Fruit fly (Drosophila melanogaster) whole organism, embryonic: ENCODE data around the gene CG46304.
A peak's percentile ranks its signal among the peaks of the same experiment; 100 is the strongest.

Experiments used
- Blimp-1 ChIP-seq: fragments of 200-800 bp; sonication (Bioruptor generic); optimal IDR thresholded peaks from 3 replicates; lab custom pipeline; 2018; ENCODE audit warnings: missing biosample characterization, missing genetic modification characterization, mild to moderate bottlenecking, moderate library complexity, missing genetic modification reagents
- CG1024 ChIP-seq: fragments of 200-800 bp; sonication (Bioruptor generic); IDR thresholded peaks from 2 replicates; pipeline ENCODE4 v1.3.6; 2022; ENCODE audit warnings: missing biosample characterization, missing genetic modification characterization
- CG11085 ChIP-seq: fragments of 200-800 bp; sonication (Bioruptor generic); IDR thresholded peaks from 2 replicates; pipeline ENCODE4 v1.3.6; 2022; ENCODE audit warnings: missing biosample characterization, missing genetic modification characterization
- CG12104 ChIP-seq: fragments of 200-800 bp; sonication (Bioruptor generic); optimal IDR thresholded peaks from 3 replicates; lab custom pipeline; 2016; ENCODE audit warnings: missing biosample characterization, missing genetic modification characterization
- CG1233 ChIP-seq: fragments of 200-800 bp; sonication (Bioruptor generic); optimal IDR thresholded peaks from 4 replicates; lab custom pipeline; 2018; ENCODE audit warnings: missing biosample characterization, mild to moderate bottlenecking, missing genetic modification characterization
- CG13123 ChIP-seq: fragments of 200-800 bp; sonication (Bioruptor generic); optimal IDR thresholded peaks from 2 replicates; lab custom pipeline; 2016; ENCODE audit warnings: missing biosample characterization, missing genetic modification characterization
- CG13775 ChIP-seq: fragments of 200-800 bp; sonication (Bioruptor generic); optimal IDR thresholded peaks from 3 replicates; lab custom pipeline; 2017; ENCODE audit warnings: missing biosample characterization, mild to moderate bottlenecking, missing genetic modification characterization
- CG17829 ChIP-seq: fragments of 200-800 bp; optimal IDR thresholded peaks from 2 replicates; lab custom pipeline; 2019; ENCODE audit warnings: missing biosample characterization, mild to moderate bottlenecking, missing genetic modification characterization, moderate library complexity
- CG1832 ChIP-seq: fragments of 200-800 bp; sonication (Bioruptor generic); optimal IDR thresholded peaks from 2 replicates; lab custom pipeline; 2017; ENCODE audit warnings: missing biosample characterization, mild to moderate bottlenecking, missing genetic modification characterization, inconsistent platforms
- CG2202 ChIP-seq: fragments of 200-800 bp; sonication (Bioruptor generic); optimal IDR thresholded peaks from 2 replicates; lab custom pipeline; 2018; ENCODE audit warnings: missing biosample characterization, mild to moderate bottlenecking, missing genetic modification characterization
- CG31365 ChIP-seq: fragments of 200-800 bp; sonication (Bioruptor generic); optimal IDR thresholded peaks from 2 replicates; lab custom pipeline; 2018; ENCODE audit warnings: missing biosample characterization, mild to moderate bottlenecking, missing genetic modification characterization
- CG31388 ChIP-seq: fragments of 200-800 bp; sonication (Bioruptor generic); optimal IDR thresholded peaks from 2 replicates; lab custom pipeline; 2016; ENCODE audit warnings: missing biosample characterization, missing genetic modification characterization
- CG31441 ChIP-seq: fragments of 200-800 bp; sonication (Bioruptor generic); IDR thresholded peaks from 2 replicates; pipeline ENCODE4 v1.3.6; 2022; ENCODE audit warnings: missing biosample characterization, missing genetic modification characterization
- CG3163 ChIP-seq: fragments of 200-800 bp; sonication (Bioruptor generic); optimal IDR thresholded peaks from 3 replicates; lab custom pipeline; 2016; ENCODE audit warnings: missing biosample characterization, missing genetic modification characterization
- CG32532 ChIP-seq: fragments of 200-800 bp; sonication (Bioruptor generic); IDR thresholded peaks from 2 replicates; pipeline ENCODE4 v1.3.6; 2022; ENCODE audit warnings: missing biosample characterization, missing genetic modification characterization
- CG6654 ChIP-seq: fragments of 200-800 bp; sonication (Bioruptor generic); optimal IDR thresholded peaks from 2 replicates; lab custom pipeline; 2017; ENCODE audit warnings: missing biosample characterization, mild to moderate bottlenecking, missing genetic modification characterization
- CG6689 ChIP-seq: fragments of 200-800 bp; sonication (Bioruptor generic); IDR thresholded peaks from 2 replicates; pipeline ENCODE4 v1.3.6; 2022; ENCODE audit warnings: missing biosample characterization, missing genetic modification characterization
- CG8924 ChIP-seq: fragments of 200-800 bp; optimal IDR thresholded peaks from 3 replicates; lab custom pipeline; 2019; ENCODE audit warnings: missing biosample characterization, mild to moderate bottlenecking, missing genetic modification characterization, moderate library complexity
- CG9215 ChIP-seq: fragments of 200-800 bp; sonication (Bioruptor generic); IDR thresholded peaks from 2 replicates; pipeline ENCODE4 v1.3.6; 2022; ENCODE audit warnings: missing biosample characterization, missing genetic modification characterization
- CoRest ChIP-seq: fragments of 200-800 bp; sonication (Bioruptor generic); optimal IDR thresholded peaks from 3 replicates; lab custom pipeline; 2018; ENCODE audit warnings: missing biosample characterization, mild to moderate bottlenecking, missing genetic modification characterization, moderate library complexity
- D19B ChIP-seq: fragments of 200-800 bp; sonication (Bioruptor generic); optimal IDR thresholded peaks from 2 replicates; lab custom pipeline; 2017; ENCODE audit warnings: missing biosample characterization, mild to moderate bottlenecking, missing genetic modification characterization
- Doc3 ChIP-seq: fragments of 200-800 bp; sonication (Bioruptor generic); IDR thresholded peaks from 3 replicates; pipeline ENCODE4 v1.3.6; 2022; ENCODE audit warnings: missing biosample characterization, missing genetic modification characterization; ENCODE audit not compliant: partially characterized antibody
- Hey ChIP-seq: fragments of 200-800 bp; sonication (Bioruptor generic); optimal IDR thresholded peaks from 3 replicates; lab custom pipeline; 2018; ENCODE audit warnings: missing biosample characterization, mild to moderate bottlenecking, missing genetic modification characterization
- Hmr ChIP-seq: fragments of 200-800 bp; sonication (Bioruptor generic); optimal IDR thresholded peaks from 3 replicates; lab custom pipeline; 2017; ENCODE audit warnings: mild to moderate bottlenecking, missing biosample characterization, missing genetic modification reagents, missing genetic modification characterization
- Hr3 ChIP-seq: fragments of 200-800 bp; sonication (Bioruptor generic); optimal IDR thresholded peaks from 3 replicates; lab custom pipeline; 2016; ENCODE audit warnings: missing biosample characterization, missing genetic modification characterization
- Lhr ChIP-seq: fragments of 200-800 bp; sonication (Bioruptor generic); optimal IDR thresholded peaks from 3 replicates; lab custom pipeline; 2017; ENCODE audit warnings: mild to moderate bottlenecking, missing biosample characterization, missing genetic modification reagents, missing genetic modification characterization
- Ravus ChIP-seq: fragments of 200-800 bp; sonication (Bioruptor generic); IDR thresholded peaks from 2 replicates; pipeline ENCODE4 v1.3.6; 2022; ENCODE audit warnings: missing biosample characterization, missing genetic modification characterization
- abd-A ChIP-seq: fragments of 200-800 bp; sonication (Bioruptor generic); optimal IDR thresholded peaks from 3 replicates; lab custom pipeline; 2019; ENCODE audit warnings: missing biosample characterization, mild to moderate bottlenecking, missing genetic modification characterization, moderate library complexity
- ara ChIP-seq: fragments of 200-800 bp; sonication (Bioruptor generic); IDR thresholded peaks from 2 replicates; pipeline ENCODE4 v1.3.6; 2022; ENCODE audit warnings: missing biosample characterization, missing genetic modification characterization
- bcd ChIP-seq: fragments of 200-800 bp; sonication (Bioruptor generic); optimal IDR thresholded peaks from 2 replicates; lab custom pipeline; 2017; ENCODE audit warnings: missing biosample characterization, mild to moderate bottlenecking, missing genetic modification characterization
- br ChIP-seq: fragments of >200 bp; optimal IDR thresholded peaks from 2 replicates; lab custom pipeline; 2017
- chm ChIP-seq: fragments of 200-800 bp; sonication (Bioruptor generic); IDR thresholded peaks from 2 replicates; pipeline ENCODE4 v1.3.6; 2022; ENCODE audit warnings: missing biosample characterization, missing genetic modification characterization
- da ChIP-seq: fragments of 200-800 bp; sonication (Bioruptor generic); optimal IDR thresholded peaks from 2 replicates; lab custom pipeline; 2016; ENCODE audit warnings: missing biosample characterization, missing genetic modification characterization
- dysf ChIP-seq: fragments of 200-800 bp; sonication (Bioruptor generic); IDR thresholded peaks from 3 replicates; pipeline ENCODE4 v1.3.6; 2022; ENCODE audit warnings: missing biosample characterization, missing genetic modification characterization
- esg ChIP-seq: fragments of 200-800 bp; sonication (Bioruptor generic); conservative IDR thresholded peaks from 2 replicates; pipeline ENCODE4 v1.3.6; 2022; ENCODE audit warnings: missing biosample characterization, missing genetic modification characterization
- fru ChIP-seq: fragments of >200 bp; optimal IDR thresholded peaks from 2 replicates; lab custom pipeline; 2017
- gfzf ChIP-seq: fragments of 200-800 bp; sonication (Bioruptor generic); optimal IDR thresholded peaks from 2 replicates; lab custom pipeline; 2016; ENCODE audit warnings: missing biosample characterization, mild to moderate bottlenecking, missing genetic modification characterization, moderate library complexity
- gsb ChIP-seq: fragments of 200-800 bp; sonication (Bioruptor generic); IDR thresholded peaks from 2 replicates; pipeline ENCODE4 v1.3.6; 2022; ENCODE audit warnings: missing biosample characterization, missing genetic modification characterization
- her ChIP-seq: fragments of 200-800 bp; sonication (Bioruptor generic); optimal IDR thresholded peaks from 2 replicates; lab custom pipeline; 2016; ENCODE audit warnings: missing biosample characterization, missing genetic modification characterization
- lov ChIP-seq, 2 experiments: fragments of 200-800 bp in 1 of 2; fragments of >200 bp in 1 of 2; sonication (Bioruptor generic) in 1 of 2; IDR thresholded peaks in 1 of 2; optimal IDR thresholded peaks in 1 of 2; 2 replicates in 1 of 2; 3 replicates in 1 of 2; pipeline versions ENCODE4 v1.3.6 to Lab custom; 2017 to 2022; ENCODE audit warnings: missing biosample characterization in 1 of 2, missing genetic modification characterization in 1 of 2
- nmo ChIP-seq: fragments of 200-800 bp; sonication (Bioruptor generic); optimal IDR thresholded peaks from 2 replicates; lab custom pipeline; 2018; ENCODE audit warnings: missing biosample characterization, mild to moderate bottlenecking, missing genetic modification characterization, moderate library complexity
- oc ChIP-seq: fragments of 200-800 bp; sonication (Bioruptor generic); optimal IDR thresholded peaks from 2 replicates; lab custom pipeline; 2018; ENCODE audit warnings: missing biosample characterization, mild to moderate bottlenecking, missing genetic modification characterization, moderate library complexity
- org-1 ChIP-seq: fragments of 200-800 bp; sonication (Bioruptor generic); optimal IDR thresholded peaks from 2 replicates; lab custom pipeline; 2017; ENCODE audit warnings: missing biosample characterization, missing genetic modification characterization
- repo ChIP-seq: fragments of 200-800 bp; sonication (Bioruptor generic); optimal IDR thresholded peaks from 2 replicates; lab custom pipeline; 2016; ENCODE audit warnings: missing biosample characterization, missing genetic modification characterization
- sc ChIP-seq, 3 experiments: fragments of >200 bp in 2 of 3; fragments of 200-800 bp in 1 of 3; sonication (Bioruptor generic) in 1 of 3; optimal IDR thresholded peaks; 2 replicates in 2 of 3; 3 replicates in 1 of 3; lab custom pipeline; 2017; ENCODE audit warnings: mild to moderate bottlenecking in 1 of 3, missing biosample characterization in 1 of 3, missing genetic modification characterization in 1 of 3, missing genetic modification reagents in 1 of 3
- scrt ChIP-seq: fragments of 200-800 bp; sonication (Bioruptor generic); optimal IDR thresholded peaks from 2 replicates; lab custom pipeline; 2018; ENCODE audit warnings: missing biosample characterization, mild to moderate bottlenecking, missing genetic modification characterization, moderate library complexity
- sna ChIP-seq: fragments of 200-800 bp; sonication (Bioruptor generic); IDR thresholded peaks from 2 replicates; pipeline ENCODE4 v1.3.6; 2022; ENCODE audit warnings: missing biosample characterization, missing genetic modification characterization; ENCODE audit not compliant: partially characterized antibody
- so ChIP-seq: fragments of 200-800 bp; sonication (Bioruptor generic); IDR thresholded peaks from 3 replicates; pipeline ENCODE4 v1.3.6; 2022; ENCODE audit warnings: missing biosample characterization, missing genetic modification characterization

Gene CG46304

dm6 chr2L:18965367-18966213 lies 19.5 kb downstream of the CG46304 start (continued):
- no peak for TF ChIP-seq Hey (tag; lab: Kevin White, UChicago)
- no peak for TF ChIP-seq her (GFP tag; lab: Kevin White, UChicago)
- TF ChIP-seq CG13123 (GFP tag; lab: Kevin White, UChicago), result no peak
- TF ChIP-seq scrt (GFP tag; lab: Kevin White, UChicago), result peak; percentile 46
- TF ChIP-seq ara (GFP tag; lab: Robert Waterston, UW), result 0 out of 2 replicates have a peak, but pooled peaks have one; percentile 25
- TF ChIP-seq CG12104 (GFP tag; lab: Kevin White, UChicago), result no peak
- TF ChIP-seq lov (optimal IDR thresholded peaks at IDR 0.05; lab: Kevin White, UChicago), result no peak
- no peak for TF ChIP-seq lov (GFP tag; IDR thresholded peaks at IDR 0.05; lab: Robert Waterston, UW)
- peak; percentile 47 for TF ChIP-seq Hmr (GFP tag; lab: Kevin White, UChicago)
- TF ChIP-seq CG1024 (GFP tag; lab: Robert Waterston, UW), result no peak
- TF ChIP-seq CG11085 (GFP tag; lab: Robert Waterston, UW), result no peak
- no peak for TF ChIP-seq Lhr (GFP tag; lab: Kevin White, UChicago)
- TF ChIP-seq repo (GFP tag; lab: Kevin White, UChicago), result no peak
- no peak for TF ChIP-seq Blimp-1 (GFP tag; lab: Kevin White, UChicago)
- no peak for TF ChIP-seq CG31441 (GFP tag; lab: Robert Waterston, UW)
- no peak for TF ChIP-seq oc (tag; lab: Kevin White, UChicago)
- no peak for TF ChIP-seq CG1832 (GFP tag; lab: Kevin White, UChicago)
- no peak for TF ChIP-seq CG8924
- peak; percentile 24 for TF ChIP-seq bcd
- peak; percentile 98 for TF ChIP-seq D19B (GFP tag; lab: Kevin White, UChicago)
- peak; percentile 5; the same call in 1 of the 2 replicates for TF ChIP-seq CG9215 (GFP tag; lab: Robert Waterston, UW)
- no peak for TF ChIP-seq gfzf (GFP tag; lab: Kevin White, UChicago)
- TF ChIP-seq CG31388, result no peak
- peak; percentile 45; the same call in 1 of the 2 replicates for TF ChIP-seq CG6689 (GFP tag; lab: Robert Waterston, UW)
- TF ChIP-seq abd-A, result no peak
- no peak for TF ChIP-seq da (GFP tag; lab: Kevin White, UChicago)
- TF ChIP-seq CG31365 (tag; lab: Kevin White, UChicago), result no peak
- TF ChIP-seq chm (GFP tag; lab: Robert Waterston, UW), result peak; percentile 22; the same call in 1 of the 2 replicates
- TF ChIP-seq CoRest (tag; lab: Kevin White, UChicago), result peak; percentile 51
- no peak for TF ChIP-seq org-1
- no peak for TF ChIP-seq CG6654 (GFP tag; lab: Kevin White, UChicago)
- TF ChIP-seq CG13775 (GFP tag; lab: Kevin White, UChicago), result peak; percentile 22
- TF ChIP-seq Hr3 (GFP tag; lab: Kevin White, UChicago), result no peak
- peak; percentile 13 for TF ChIP-seq CG17829 (tag; lab: Kevin White, UChicago)
- 0 out of 2 replicates have a peak, but pooled peaks have one; percentile 47 for TF ChIP-seq CG32532
- no peak for TF ChIP-seq fru
- TF ChIP-seq gsb (GFP tag; lab: Robert Waterston, UW), result 0 out of 2 replicates have a peak, but pooled peaks have one; percentile 5
- TF ChIP-seq sc (optimal IDR thresholded peaks at IDR 0.05; lab: Kevin White, UChicago), result no peak
- no peak for TF ChIP-seq sc (GFP tag; optimal IDR thresholded peaks at IDR 0.05; lab: Kevin White, UChicago)
- no peak for TF ChIP-seq Doc3 (GFP tag; lab: Robert Waterston, UW)
- TF ChIP-seq Ravus (GFP tag; lab: Robert Waterston, UW), result peak; percentile 23; the same call in 1 of the 2 replicates
- TF ChIP-seq CG3163 (GFP tag; lab: Kevin White, UChicago), result no peak
- no peak for TF ChIP-seq CG2202 (tag; lab: Kevin White, UChicago)
- peak; percentile 26 for TF ChIP-seq nmo (GFP tag; lab: Kevin White, UChicago)
- peak; percentile 71 for TF ChIP-seq dysf (GFP tag; lab: Robert Waterston, UW)
- TF ChIP-seq CG1233 (GFP tag; lab: Kevin White, UChicago), result no peak
- TF ChIP-seq sna, result no peak
- no peak for TF ChIP-seq so
- no peak; the same call in 1 of the 2 replicates for TF ChIP-seq esg (GFP tag; lab: Robert Waterston, UW)
- TF ChIP-seq br (lab: Kevin White, UChicago), result no peak
